Fruit fly (Drosophila melanogaster): ENCODE results near the gene CG4318.
A peak's percentile ranks its signal among the peaks of the same experiment; 100 is the strongest.

CG4318 gene

DNA sequence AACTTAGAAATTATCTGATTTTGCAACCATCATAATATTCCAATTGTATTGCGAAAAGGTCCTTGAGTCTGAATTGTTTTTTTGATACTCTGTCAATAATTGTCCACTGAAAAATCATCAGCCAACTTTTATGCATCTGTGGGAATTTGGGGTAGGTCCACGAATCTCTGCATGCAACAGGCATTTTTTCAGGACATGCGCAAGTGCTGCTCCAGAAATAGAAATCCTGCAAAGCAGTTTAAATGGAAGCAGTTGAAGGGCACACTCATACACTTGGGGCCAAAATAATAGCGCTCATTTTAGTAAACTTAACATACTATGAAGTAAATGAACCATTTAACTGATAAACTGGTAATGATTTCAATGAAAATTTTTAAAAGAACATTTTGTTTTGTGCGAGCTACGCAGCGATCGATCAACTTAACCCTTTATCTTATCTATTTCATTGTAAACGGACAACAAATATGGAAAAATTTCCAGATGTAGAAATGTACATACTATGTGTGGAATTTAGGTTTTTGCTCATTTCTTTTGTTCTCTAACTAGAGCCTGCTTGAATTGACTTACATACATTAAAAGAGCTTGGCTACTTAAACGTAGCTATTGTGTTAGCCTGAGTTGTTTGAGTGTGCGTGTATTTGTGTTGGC is 24.4 kb downstream of the CG4318 start (continued):
- no peak for TF ChIP-seq cad (GFP tag; optimal IDR thresholded peaks at IDR 0.05)
- peak; percentile 53 for TF ChIP-seq CG9817 (tag; optimal IDR thresholded peaks at IDR 0.05)
- peak; percentile 65 for TF ChIP-seq CG17829 (tag; optimal IDR thresholded peaks at IDR 0.05)
- TF ChIP-seq nerfin-2 (GFP tag; IDR thresholded peaks at IDR 0.05; ENCODE audit: partially characterized antibody): no peak
- no peak for TF ChIP-seq HLHmδ (GFP tag; optimal IDR thresholded peaks at IDR 0.05)
- TF ChIP-seq CG17568 (GFP tag; optimal IDR thresholded peaks at IDR 0.05): peak; percentile 45
- TF ChIP-seq CG13775 (GFP tag; optimal IDR thresholded peaks at IDR 0.05): peak; percentile 59
- no peak for TF ChIP-seq Doc3 (GFP tag; IDR thresholded peaks at IDR 0.05; ENCODE audit: partially characterized antibody)
- TF ChIP-seq Ets65A (GFP tag): peak; percentile 97
- TF ChIP-seq jing (GFP tag; optimal IDR thresholded peaks at IDR 0.05): peak; percentile 58
- peak; percentile 31 for TF ChIP-seq btn (GFP tag; optimal IDR thresholded peaks at IDR 0.05)
- peak; percentile 52 for TF ChIP-seq en (GFP tag; optimal IDR thresholded peaks at IDR 0.05)
- peak; percentile 49 for TF ChIP-seq CHES-1-like (GFP tag; optimal IDR thresholded peaks at IDR 0.05)
- no peak for TF ChIP-seq mld (GFP tag; IDR thresholded peaks at IDR 0.05; ENCODE audit: partially characterized antibody)
- peak; percentile 64 for TF ChIP-seq CG4820 (GFP tag; optimal IDR thresholded peaks at IDR 0.05)
- TF ChIP-seq Usf (GFP tag; optimal IDR thresholded peaks at IDR 0.05): peak; percentile 52
- no peak for TF ChIP-seq Doc2 (GFP tag; IDR thresholded peaks at IDR 0.05)
- no peak for TF ChIP-seq CG31224 (GFP tag; IDR thresholded peaks at IDR 0.05)
- TF ChIP-seq CG1603 (tag; optimal IDR thresholded peaks at IDR 0.05): peak; percentile 55
- peak; percentile 27 for TF ChIP-seq CG5245 (GFP tag; optimal IDR thresholded peaks at IDR 0.05)
- TF ChIP-seq CG11398 (GFP tag; optimal IDR thresholded peaks at IDR 0.05): peak; percentile 59
- peak; percentile 34; the same call in 1 of the 2 replicates for TF ChIP-seq CG32532 (GFP tag; IDR thresholded peaks at IDR 0.05)
- no peak for TF ChIP-seq CG6272 (GFP tag; IDR thresholded peaks at IDR 0.05)
- TF ChIP-seq HLH54F (GFP tag; optimal IDR thresholded peaks at IDR 0.05): peak; percentile 57
- TF ChIP-seq CG6175 (GFP tag; IDR thresholded peaks at IDR 0.05): no peak
- peak; percentile 33 for TF ChIP-seq CG18764 (GFP tag; optimal IDR thresholded peaks at IDR 0.05)
- no peak for TF ChIP-seq Dp (GFP tag; optimal IDR thresholded peaks at IDR 0.05)
- TF ChIP-seq CG12744 (GFP tag; optimal IDR thresholded peaks at IDR 0.05): peak; percentile 31
- peak; percentile 22 for TF ChIP-seq emc (GFP tag; optimal IDR thresholded peaks at IDR 0.05)
- TF ChIP-seq twi (tag; optimal IDR thresholded peaks at IDR 0.05): peak; percentile 60
- TF ChIP-seq tin (GFP tag; optimal IDR thresholded peaks at IDR 0.05): peak; percentile 72
- no peak for TF ChIP-seq GATAe (GFP tag; conservative IDR thresholded peaks at IDR 0.05)
- TF ChIP-seq CG9797 (GFP tag; optimal IDR thresholded peaks at IDR 0.05): no peak
- no peak for TF ChIP-seq dm (GFP tag; optimal IDR thresholded peaks at IDR 0.05)
- TF ChIP-seq ci (GFP tag; IDR thresholded peaks at IDR 0.05): peak; percentile 52; the same call in 1 of the 3 replicates
- TF ChIP-seq CG8478 (optimal IDR thresholded peaks at IDR 0.05): no peak
- peak; percentile 90 for TF ChIP-seq CG31365 (tag; optimal IDR thresholded peaks at IDR 0.05)
- TF ChIP-seq CG6689 (GFP tag; IDR thresholded peaks at IDR 0.05): peak; percentile 62
- peak; percentile 32; the same call in 1 of the 2 replicates for TF ChIP-seq CG3847 (GFP tag; IDR thresholded peaks at IDR 0.05)
- TF ChIP-seq ERR (GFP tag; optimal IDR thresholded peaks at IDR 0.05): peak; percentile 29
- TF ChIP-seq Nf-YA (GFP tag; IDR thresholded peaks at IDR 0.05): peak; percentile 40; the same call in 1 of the 2 replicates
- TF ChIP-seq sens-2 (GFP tag; IDR thresholded peaks at IDR 0.05): peak; percentile 27; the same call in 1 of the 2 replicates
- TF ChIP-seq CG10209 (GFP tag; optimal IDR thresholded peaks at IDR 0.05): peak; percentile 81
- peak; percentile 78 for TF ChIP-seq CG12659 (GFP tag; optimal IDR thresholded peaks at IDR 0.05)
- peak; percentile 13 for TF ChIP-seq da (GFP tag; optimal IDR thresholded peaks at IDR 0.05)
- TF ChIP-seq bbx (GFP tag; IDR thresholded peaks at IDR 0.05; ENCODE audit: partially characterized antibody): no peak
- TF ChIP-seq inv (GFP tag; IDR thresholded peaks at IDR 0.05; ENCODE audit: partially characterized antibody): no peak
- TF ChIP-seq fd96Cb (tag; optimal IDR thresholded peaks at IDR 0.05): peak; percentile 64
- TF ChIP-seq CG17912 (GFP tag; optimal IDR thresholded peaks at IDR 0.05): peak; percentile 16
- TF ChIP-seq Sox100B (GFP tag; optimal IDR thresholded peaks at IDR 0.05): peak; percentile 82
